Fruit fly (Drosophila melanogaster) whole organism, embryonic: ENCODE measurements around the gene CG31109.

ENCODE experiments used
- Aef1 ChIP-seq: fragments of 200-800 bp; sonication (Bioruptor generic); IDR thresholded peaks from 3 replicates; pipeline ENCODE4 v1.3.6; 2022; ENCODE audit warnings: missing biosample characterization, missing genetic modification characterization
- Atf3 ChIP-seq: fragments of 200-800 bp; sonication (Bioruptor generic); optimal IDR thresholded peaks from 3 replicates; lab custom pipeline; 2016; ENCODE audit warnings: missing biosample characterization, missing genetic modification characterization
- BEAF-32 ChIP-seq: fragments of 200-800 bp; sonication (Bioruptor generic); optimal IDR thresholded peaks from 3 replicates; lab custom pipeline; 2017; ENCODE audit warnings: missing biosample characterization, missing genetic modification characterization, mild to moderate bottlenecking, moderate library complexity, missing genetic modification reagents
- Bdp1 ChIP-seq: fragments of 200-800 bp; sonication (Bioruptor generic); optimal IDR thresholded peaks from 3 replicates; lab custom pipeline; 2016; ENCODE audit warnings: missing biosample characterization, missing genetic modification characterization
- CG11247 ChIP-seq: fragments of 200-800 bp; sonication (Bioruptor generic); IDR thresholded peaks from 2 replicates; pipeline ENCODE4 v1.3.6; 2022; ENCODE audit warnings: missing biosample characterization, missing genetic modification characterization
- CG12299 ChIP-seq: fragments of 200-800 bp; sonication (Bioruptor generic); optimal IDR thresholded peaks from 2 replicates; lab custom pipeline; 2018; ENCODE audit warnings: missing biosample characterization, mild to moderate bottlenecking, missing genetic modification characterization
- CG12391 ChIP-seq: fragments of 200-800 bp; sonication (Bioruptor generic); optimal IDR thresholded peaks from 3 replicates; lab custom pipeline; 2018; ENCODE audit warnings: missing biosample characterization, mild to moderate bottlenecking, missing genetic modification characterization, moderate library complexity
- CG12659 ChIP-seq: fragments of 200-800 bp; sonication (Bioruptor generic); optimal IDR thresholded peaks from 3 replicates; lab custom pipeline; 2017; ENCODE audit warnings: mild to moderate bottlenecking, missing biosample characterization, missing genetic modification reagents, missing genetic modification characterization
- CG13775 ChIP-seq: fragments of 200-800 bp; sonication (Bioruptor generic); optimal IDR thresholded peaks from 3 replicates; lab custom pipeline; 2017; ENCODE audit warnings: missing biosample characterization, mild to moderate bottlenecking, missing genetic modification characterization
- CG15696 ChIP-seq: fragments of 200-800 bp; sonication (Bioruptor generic); optimal IDR thresholded peaks from 2 replicates; lab custom pipeline; 2019; ENCODE audit warnings: missing biosample characterization, mild to moderate bottlenecking, missing genetic modification characterization, moderate library complexity
- CG17802 ChIP-seq: fragments of 200-800 bp; sonication (Bioruptor generic); optimal IDR thresholded peaks from 2 replicates; lab custom pipeline; 2018; ENCODE audit warnings: missing biosample characterization, mild to moderate bottlenecking, missing genetic modification characterization, moderate library complexity
- CG1792 ChIP-seq: fragments of 200-800 bp; sonication (Bioruptor generic); optimal IDR thresholded peaks from 2 replicates; lab custom pipeline; 2016; ENCODE audit warnings: missing biosample characterization, missing genetic modification characterization
- CG2120 ChIP-seq: fragments of 200-800 bp; sonication (Bioruptor generic); optimal IDR thresholded peaks from 3 replicates; lab custom pipeline; 2016; ENCODE audit warnings: missing biosample characterization, missing genetic modification characterization
- CG33213 ChIP-seq: fragments of 200-800 bp; sonication (Bioruptor generic); optimal IDR thresholded peaks from 3 replicates; lab custom pipeline; 2016; ENCODE audit warnings: missing biosample characterization, missing genetic modification characterization
- CG34422 ChIP-seq: fragments of 200-800 bp; sonication (Bioruptor generic); IDR thresholded peaks from 3 replicates; pipeline ENCODE4 v1.3.6; 2022; ENCODE audit warnings: missing biosample characterization, missing genetic modification characterization
- CG4424 ChIP-seq: fragments of 200-800 bp; sonication (Bioruptor generic); optimal IDR thresholded peaks from 3 replicates; lab custom pipeline; 2016; ENCODE audit warnings: missing biosample characterization, missing genetic modification characterization
- CG4617 ChIP-seq: fragments of 200-800 bp; sonication (Bioruptor generic); optimal IDR thresholded peaks from 3 replicates; lab custom pipeline; 2016; ENCODE audit warnings: missing biosample characterization, missing genetic modification characterization, borderline replicate concordance
- CG4730 ChIP-seq: fragments of 200-800 bp; sonication (Bioruptor generic); IDR thresholded peaks from 2 replicates; pipeline ENCODE4 v1.3.6; 2022; ENCODE audit warnings: missing biosample characterization, missing genetic modification characterization
- CG9797 ChIP-seq: fragments of 200-800 bp; sonication (Bioruptor generic); optimal IDR thresholded peaks from 3 replicates; lab custom pipeline; 2018; ENCODE audit warnings: missing biosample characterization, mild to moderate bottlenecking, missing genetic modification characterization
- CoRest ChIP-seq: fragments of 200-800 bp; sonication (Bioruptor generic); optimal IDR thresholded peaks from 3 replicates; lab custom pipeline; 2018; ENCODE audit warnings: missing biosample characterization, mild to moderate bottlenecking, missing genetic modification characterization, moderate library complexity
- Dp ChIP-seq: fragments of 200-800 bp; sonication (Bioruptor generic); optimal IDR thresholded peaks from 2 replicates; lab custom pipeline; 2018; ENCODE audit warnings: missing biosample characterization, mild to moderate bottlenecking, missing genetic modification characterization, moderate library complexity
- Fer1 ChIP-seq: fragments of 200-800 bp; sonication (Bioruptor generic); optimal IDR thresholded peaks from 2 replicates; lab custom pipeline; 2017; ENCODE audit warnings: missing biosample characterization, mild to moderate bottlenecking, missing genetic modification characterization
- H2.0 ChIP-seq: fragments of 200-800 bp; sonication (Bioruptor generic); IDR thresholded peaks from 2 replicates; pipeline ENCODE4 v1.3.6; 2022; ENCODE audit warnings: missing biosample characterization, missing genetic modification characterization
- Hmr ChIP-seq: fragments of 200-800 bp; sonication (Bioruptor generic); optimal IDR thresholded peaks from 3 replicates; lab custom pipeline; 2017; ENCODE audit warnings: mild to moderate bottlenecking, missing biosample characterization, missing genetic modification reagents, missing genetic modification characterization
- Kr ChIP-seq: fragments of 200-800 bp; sonication (Bioruptor generic); optimal IDR thresholded peaks from 2 replicates; lab custom pipeline; 2017; ENCODE audit warnings: missing biosample characterization, mild to moderate bottlenecking, missing genetic modification characterization
- MBD-R2 ChIP-seq: fragments of 200-800 bp; sonication (Bioruptor generic); IDR thresholded peaks from 2 replicates; pipeline ENCODE4 v1.3.6; 2022; ENCODE audit warnings: missing biosample characterization, missing genetic modification characterization
- Nf-YC ChIP-seq: fragments of 200-800 bp; optimal IDR thresholded peaks from 3 replicates; lab custom pipeline; 2019; ENCODE audit warnings: missing biosample characterization, mild to moderate bottlenecking, missing genetic modification characterization, moderate library complexity
- Pdp1 ChIP-seq, 2 experiments: fragments of 200-800 bp; sonication (Bioruptor generic); optimal IDR thresholded peaks; 3 replicates each; lab custom pipeline; 2016; ENCODE audit warnings: missing biosample characterization in 2 of 2, missing genetic modification characterization in 2 of 2, mild to moderate bottlenecking in 1 of 2, moderate library complexity in 1 of 2
- Poxn ChIP-seq: fragments of 200-800 bp; sonication (Bioruptor generic); IDR thresholded peaks from 2 replicates; pipeline ENCODE4 v1.3.6; 2022; ENCODE audit warnings: missing biosample characterization, missing genetic modification characterization
- Sry-δ ChIP-seq: fragments of 200-800 bp; sonication (Bioruptor generic); optimal IDR thresholded peaks from 2 replicates; lab custom pipeline; 2016; ENCODE audit warnings: missing biosample characterization, missing genetic modification characterization
- ab ChIP-seq: fragments of 200-800 bp; sonication (Bioruptor generic); optimal IDR thresholded peaks from 2 replicates; lab custom pipeline; 2016; ENCODE audit warnings: missing biosample characterization, missing genetic modification characterization
- az2 ChIP-seq: fragments of 200-800 bp; sonication (Bioruptor generic); optimal IDR thresholded peaks from 3 replicates; lab custom pipeline; 2016; ENCODE audit warnings: missing biosample characterization, missing genetic modification characterization
- croc ChIP-seq: fragments of 200-800 bp; sonication (Bioruptor generic); conservative IDR thresholded peaks from 3 replicates; pipeline ENCODE4 v1.3.6; 2022; ENCODE audit warnings: missing biosample characterization, missing genetic modification characterization
- da ChIP-seq: fragments of 200-800 bp; sonication (Bioruptor generic); optimal IDR thresholded peaks from 2 replicates; lab custom pipeline; 2016; ENCODE audit warnings: missing biosample characterization, missing genetic modification characterization
- disco-r ChIP-seq: fragments of 200-800 bp; sonication (Bioruptor generic); optimal IDR thresholded peaks from 2 replicates; lab custom pipeline; 2016; ENCODE audit warnings: missing biosample characterization, missing genetic modification characterization
- esg ChIP-seq: fragments of 200-800 bp; sonication (Bioruptor generic); conservative IDR thresholded peaks from 2 replicates; pipeline ENCODE4 v1.3.6; 2022; ENCODE audit warnings: missing biosample characterization, missing genetic modification characterization
- lbe ChIP-seq: fragments of 200-800 bp; sonication (Bioruptor generic); optimal IDR thresholded peaks from 2 replicates; lab custom pipeline; 2016; ENCODE audit warnings: missing biosample characterization, mild to moderate bottlenecking, missing genetic modification characterization
- luna ChIP-seq: fragments of 200-800 bp; sonication (Bioruptor generic); optimal IDR thresholded peaks from 2 replicates; lab custom pipeline; 2016; ENCODE audit warnings: missing biosample characterization, missing genetic modification characterization
- mam ChIP-seq: fragments of 200-800 bp; sonication (Bioruptor generic); optimal IDR thresholded peaks from 3 replicates; lab custom pipeline; 2016; ENCODE audit warnings: missing biosample characterization, missing genetic modification characterization
- mld ChIP-seq: fragments of 200-800 bp; sonication (Bioruptor generic); IDR thresholded peaks from 3 replicates; pipeline ENCODE4 v1.3.6; 2022; ENCODE audit warnings: missing biosample characterization, missing genetic modification characterization; ENCODE audit not compliant: partially characterized antibody
- nmo ChIP-seq: fragments of 200-800 bp; sonication (Bioruptor generic); optimal IDR thresholded peaks from 2 replicates; lab custom pipeline; 2018; ENCODE audit warnings: missing biosample characterization, mild to moderate bottlenecking, missing genetic modification characterization, moderate library complexity
- org-1 ChIP-seq: fragments of 200-800 bp; sonication (Bioruptor generic); optimal IDR thresholded peaks from 2 replicates; lab custom pipeline; 2017; ENCODE audit warnings: missing biosample characterization, missing genetic modification characterization
- peb ChIP-seq: fragments of 200-800 bp; sonication (Bioruptor generic); IDR thresholded peaks from 2 replicates; pipeline ENCODE4 v1.3.6; 2022; ENCODE audit warnings: missing biosample characterization, missing genetic modification characterization
- pzg ChIP-seq: fragments of 200-800 bp; sonication (Bioruptor generic); optimal IDR thresholded peaks from 3 replicates; lab custom pipeline; 2018; ENCODE audit warnings: missing biosample characterization, mild to moderate bottlenecking, missing genetic modification characterization, moderate library complexity
- stwl ChIP-seq: fragments of 200-800 bp; sonication (Bioruptor generic); optimal IDR thresholded peaks from 3 replicates; lab custom pipeline; 2018; ENCODE audit warnings: missing biosample characterization, mild to moderate bottlenecking, missing genetic modification characterization, moderate library complexity
- tin ChIP-seq: fragments of 200-800 bp; sonication (Bioruptor generic); optimal IDR thresholded peaks from 3 replicates; lab custom pipeline; 2016; ENCODE audit warnings: missing biosample characterization, missing genetic modification characterization
- tio ChIP-seq: fragments of 200-800 bp; sonication (Bioruptor generic); optimal IDR thresholded peaks from 2 replicates; lab custom pipeline; 2017; ENCODE audit warnings: missing biosample characterization, missing genetic modification characterization, inconsistent platforms
- trem ChIP-seq: fragments of 200-800 bp; optimal IDR thresholded peaks from 3 replicates; lab custom pipeline; 2019; ENCODE audit warnings: missing biosample characterization, mild to moderate bottlenecking, missing genetic modification characterization, moderate library complexity

The CG31109 gene

dm6 chr3R:25054451-25055188 lies at the start of gene CG31109 (continued):
- peak; percentile 17 for TF ChIP-seq CG13775
- TF ChIP-seq CG17802 (tag; lab: Kevin White, UChicago), result no peak
- no peak for TF ChIP-seq CG11247
- peak; percentile 19 for TF ChIP-seq Hmr (GFP tag; lab: Kevin White, UChicago)
- TF ChIP-seq Fer1, result peak; percentile 7
- no peak for TF ChIP-seq da (GFP tag; lab: Kevin White, UChicago)
- TF ChIP-seq ab (GFP tag; lab: Kevin White, UChicago), result no peak
- TF ChIP-seq Bdp1 (GFP tag; lab: Kevin White, UChicago), result no peak
- TF ChIP-seq CG12299 (tag; lab: Kevin White, UChicago), result no peak
- no peak for TF ChIP-seq CG1792 (GFP tag; lab: Kevin White, UChicago)
- TF ChIP-seq Nf-YC, result peak; percentile 51
- TF ChIP-seq disco-r (GFP tag; lab: Kevin White, UChicago), result no peak
- TF ChIP-seq nmo (GFP tag; lab: Kevin White, UChicago), result peak; percentile 35
- TF ChIP-seq lbe (GFP tag; lab: Kevin White, UChicago), result no peak
- TF ChIP-seq CoRest, result peak; percentile 29
- peak; percentile 79 for TF ChIP-seq MBD-R2 (GFP tag; lab: Robert Waterston, UW)
- peak; percentile 46 for TF ChIP-seq CG15696 (tag; lab: Kevin White, UChicago)
- no peak for TF ChIP-seq croc (GFP tag; lab: Robert Waterston, UW)
- TF ChIP-seq Atf3 (GFP tag; lab: Kevin White, UChicago), result no peak
- no peak for TF ChIP-seq CG4730 (GFP tag; lab: Robert Waterston, UW)
- TF ChIP-seq CG2120 (GFP tag; lab: Kevin White, UChicago), result peak; percentile 64
- TF ChIP-seq CG34422 (GFP tag; lab: Robert Waterston, UW), result peak; percentile 48; the same call in 1 of the 3 replicates
- TF ChIP-seq CG9797 (GFP tag; lab: Kevin White, UChicago), result peak; percentile 27
- TF ChIP-seq trem (tag; lab: Kevin White, UChicago), result peak; percentile 80
- no peak for TF ChIP-seq esg (GFP tag; lab: Robert Waterston, UW)
- TF ChIP-seq stwl (tag; lab: Kevin White, UChicago), result peak; percentile 77
- 0 out of 3 replicates have a peak, but pooled peaks have one; percentile 41 for TF ChIP-seq mld (GFP tag; lab: Robert Waterston, UW)
- TF ChIP-seq Pdp1 (GFP tag; optimal IDR thresholded peaks at IDR 0.05; lab: Kevin White, UChicago), result peak in 1 of 2 experiments; percentile 26
- peak; percentile 60 for TF ChIP-seq CG4617
- TF ChIP-seq tin (GFP tag; lab: Kevin White, UChicago), result peak; percentile 35
- peak; percentile 46 for TF ChIP-seq CG12391 (tag; lab: Kevin White, UChicago)
- TF ChIP-seq H2.0 (GFP tag; lab: Robert Waterston, UW), result peak; percentile 35; the same call in 1 of the 2 replicates

- TF ChIP-seq tio (GFP tag; lab: Kevin White, UChicago), result no peak
These were observed 47.8 kb upstream of the CG31109 start, which contains the start of gene CG45095 for dm6 chr3R:25102253-25102652. TSS of gene CG45095 (plus strand) at chr3R:25102553.

dm6 chr3R:25097486-25097885 lies 43.0 kb upstream of the CG31109 start, which contains the start of the genes CG33095 and CG33096:
TSS of gene CG33095 (plus strand) at chr3R:25097672.
TSS of gene CG33096 (plus strand) at chr3R:25097672.
- peak; percentile 31 for TF ChIP-seq BEAF-32 (GFP tag; lab: Kevin White, UChicago)
- TF ChIP-seq Sry-δ (GFP tag; lab: Kevin White, UChicago), result peak; percentile 38
- TF ChIP-seq peb (GFP tag; lab: Robert Waterston, UW), result no peak
- TF ChIP-seq mam (GFP tag; lab: Kevin White, UChicago), result no peak
- peak; percentile 27 for TF ChIP-seq Dp (GFP tag; lab: Kevin White, UChicago)
- no peak for TF ChIP-seq CG4424 (GFP tag; lab: Kevin White, UChicago)
- TF ChIP-seq CG34422 (GFP tag; lab: Robert Waterston, UW), result no peak
- no peak for TF ChIP-seq Kr (GFP tag; lab: Kevin White, UChicago)
- TF ChIP-seq org-1 (GFP tag; lab: Kevin White, UChicago), result no peak
- peak; percentile 76 for TF ChIP-seq CG33213 (GFP tag; lab: Kevin White, UChicago)
- no peak for TF ChIP-seq Aef1 (GFP tag; lab: Robert Waterston, UW)
- no peak for TF ChIP-seq Poxn
- no peak for TF ChIP-seq luna (GFP tag; lab: Kevin White, UChicago)
- peak; percentile 76 for TF ChIP-seq pzg
- TF ChIP-seq az2 (GFP tag; lab: Kevin White, UChicago), result no peak
- TF ChIP-seq CG12659 (GFP tag; lab: Kevin White, UChicago), result peak; percentile 57
